Worm (Caenorhabditis elegans) whole organism, midembryonic: ENCODE data around the gene ubxn-4.

ENCODE experiments used
- T22C8.4 ChIP-seq: fragments of 200-800 bp; sonication (Bioruptor generic); IDR thresholded peaks from 2 replicates; pipeline ENCODE4 v1.3.6; 2022; ENCODE audit warnings: missing genetic modification characterization, missing compliant biosample characterization
- cog-1 ChIP-seq: sonication (generic microtip); optimal IDR thresholded peaks from 2 replicates; lab custom pipeline; 2016; ENCODE audit warnings: missing genetic modification characterization, missing compliant biosample characterization
- flt-1 ChIP-seq: fragments of 200-800 bp; sonication (Bioruptor generic); IDR thresholded peaks from 2 replicates; pipeline ENCODE4 v1.3.6; 2022; ENCODE audit warnings: missing genetic modification characterization, missing compliant biosample characterization
- klf-2 ChIP-seq: fragments of 200-800 bp; sonication (Bioruptor generic); conservative IDR thresholded peaks from 2 replicates; pipeline ENCODE4 v1.3.6; 2022; ENCODE audit warnings: missing genetic modification reagents, missing genetic modification characterization, missing compliant biosample characterization
- med-1 ChIP-seq: sonication (generic microtip); optimal IDR thresholded peaks from 2 replicates; lab custom pipeline; 2017; ENCODE audit warnings: missing genetic modification characterization, mild to moderate bottlenecking, missing compliant biosample characterization, antibody characterized with exemption, missing genetic modification reagents; ENCODE audit not compliant: insufficient read depth
- ref-1 ChIP-seq: fragments of 200-800 bp; sonication (Bioruptor generic); conservative IDR thresholded peaks from 2 replicates; pipeline ENCODE4 v1.3.6; 2022; ENCODE audit warnings: missing genetic modification reagents, missing genetic modification characterization, missing compliant biosample characterization
- tab-1 ChIP-seq: fragments of 200-800 bp; sonication (Bioruptor generic); IDR thresholded peaks from 2 replicates; pipeline ENCODE4 v1.3.6; 2022; ENCODE audit warnings: missing genetic modification characterization, missing compliant biosample characterization
- ztf-23 ChIP-seq: fragments of 200-800 bp; sonication (Bioruptor generic); IDR thresholded peaks from 2 replicates; pipeline ENCODE4 v1.3.6; 2022; ENCODE audit warnings: missing genetic modification reagents, missing genetic modification characterization, missing compliant biosample characterization
- ztf-29 ChIP-seq: fragments of 200-800 bp; sonication (Bioruptor generic); IDR thresholded peaks from 2 replicates; pipeline ENCODE4 v1.3.6; 2022; ENCODE audit warnings: missing genetic modification reagents, missing genetic modification characterization, missing compliant biosample characterization

The ubxn-4 gene

DNA sequence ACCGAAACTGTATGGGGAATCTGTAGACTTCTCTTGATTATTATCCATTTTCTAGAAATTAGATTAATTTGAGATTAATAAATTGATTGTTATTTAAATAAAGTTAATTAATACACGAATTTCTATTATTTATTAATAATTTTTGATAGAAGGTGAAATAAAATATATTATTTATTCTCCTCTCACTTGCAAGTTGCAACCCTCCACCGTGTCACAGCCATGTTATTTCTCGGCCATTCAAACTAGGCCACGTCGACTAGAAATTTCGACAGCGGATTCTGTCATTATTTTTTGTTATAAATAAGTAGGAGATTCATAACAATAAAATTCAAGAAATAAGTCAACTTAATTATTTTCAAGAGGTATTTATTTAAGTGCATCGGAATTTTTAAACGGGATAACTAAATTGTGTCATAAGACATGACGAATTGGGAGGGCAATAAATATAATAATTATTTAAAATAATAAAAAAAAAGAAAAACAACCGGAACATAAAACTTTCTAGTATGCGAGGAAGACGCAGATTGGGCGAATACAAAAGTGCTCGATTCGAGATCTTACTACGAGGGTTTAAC, 38.3 kb upstream of the ubxn-4 start, which contains the start of gene ufbp-1:
ufbp-1 (minus strand) TSS at position 51 of the 575 bp plus-strand sequence.
- TF ChIP-seq med-1 (GFP tag; lab: Kevin White, UChicago) (no peak), flt-1 (0 out of 2 replicates have a peak, but pooled peaks have one; percentile 23)

DNA sequence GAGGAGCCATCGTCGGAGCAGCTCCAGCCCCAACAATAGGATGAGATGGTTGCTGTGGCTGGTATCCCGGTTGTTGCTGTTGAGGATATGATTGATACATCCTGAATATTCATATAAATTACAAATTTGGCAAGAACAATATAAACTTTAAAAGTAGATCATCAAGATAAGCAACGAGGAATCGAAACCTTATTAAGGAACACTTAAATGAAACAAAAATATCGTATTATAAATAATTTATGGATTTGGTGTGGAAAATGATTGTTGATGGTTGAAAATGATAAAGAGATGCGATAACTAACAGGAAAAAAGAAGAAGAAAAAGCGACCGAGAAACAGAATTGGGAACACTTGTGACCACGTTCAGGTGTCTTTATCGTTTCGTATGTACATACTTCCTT, 34.0 kb upstream of the ubxn-4 start, which contains the start of gene pqn-96:
pqn-96 (minus strand) TSS at position 101 of the 400 bp plus-strand sequence.
- TF ChIP-seq flt-1 (no peak), ztf-23 (GFP tag; lab: Robert Waterston, UW) (no peak), med-1 (GFP tag; lab: Kevin White, UChicago) (no peak), T22C8.4 (GFP tag; lab: Robert Waterston, UW) (no peak), tab-1 (GFP tag; lab: Robert Waterston, UW) (no peak), ztf-29 (GFP tag; lab: Robert Waterston, UW) (no peak), ref-1 (no peak), cog-1 (no peak), klf-2 (no peak)

DNA sequence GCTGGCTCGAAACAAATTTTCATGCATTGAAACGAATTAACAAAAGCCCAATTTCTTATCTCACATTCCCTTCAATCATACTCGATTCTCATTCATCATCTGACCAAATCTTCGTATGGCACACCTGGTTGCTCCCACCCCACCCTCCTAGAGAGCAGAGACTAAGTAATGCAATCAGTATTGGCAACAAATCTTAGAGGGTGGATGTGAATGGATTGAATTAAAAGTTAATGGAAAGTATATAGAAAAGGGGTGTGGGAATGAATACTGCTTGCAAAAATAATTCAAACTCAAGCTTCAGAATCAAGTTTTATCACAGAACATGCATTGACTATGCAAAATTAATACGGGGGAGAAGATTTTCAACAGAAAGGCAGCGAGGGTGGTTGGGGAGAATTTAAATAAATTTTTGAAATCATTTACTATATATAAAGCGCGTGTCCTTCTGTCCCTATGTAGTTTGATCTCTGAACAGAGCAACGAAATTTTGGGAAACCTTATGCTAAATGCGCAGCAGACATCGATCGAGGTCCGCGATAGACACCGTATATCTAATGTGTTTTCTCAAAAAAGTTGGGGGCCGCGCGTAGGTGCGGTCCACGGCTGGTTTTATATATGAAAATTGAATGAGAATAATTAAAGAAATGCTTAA, 32.5 kb upstream of the ubxn-4 start:
- TF ChIP-seq med-1 (GFP tag; lab: Kevin White, UChicago) (no peak), T22C8.4 (GFP tag; lab: Robert Waterston, UW) (no peak), tab-1 (GFP tag; lab: Robert Waterston, UW) (no peak), klf-2 (no peak), ztf-23 (GFP tag; lab: Robert Waterston, UW) (no peak), ztf-29 (GFP tag; lab: Robert Waterston, UW) (no peak), ref-1 (no peak), flt-1 (no peak), cog-1 (no peak)

DNA sequence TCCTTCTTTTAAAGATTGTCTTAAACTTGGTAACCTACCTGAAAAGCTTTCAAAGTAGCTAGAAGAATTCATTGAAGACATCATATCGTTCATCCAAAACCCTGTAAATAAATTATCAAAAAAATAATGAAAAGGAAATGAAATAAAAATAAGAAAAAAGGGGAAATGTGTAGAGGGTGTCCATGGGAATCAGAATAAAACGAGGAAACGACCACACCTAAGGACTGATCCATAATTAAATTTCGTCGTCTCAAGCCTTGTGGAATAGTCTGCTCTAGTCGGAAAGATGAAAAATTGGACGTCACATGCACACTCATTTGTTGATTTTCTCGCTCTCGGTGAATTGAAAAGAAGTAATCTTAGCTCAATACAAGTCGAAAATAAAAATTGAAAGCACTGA, 29.7 kb upstream of the ubxn-4 start, which contains the start of gene ZK1236.9:
ZK1236.9 (minus strand) TSS at position 101 of the 400 bp plus-strand sequence.
- no peak for TF ChIP-seq med-1 (GFP tag; lab: Kevin White, UChicago)
- TF ChIP-seq cog-1 = no peak
- TF ChIP-seq tab-1 (GFP tag; lab: Robert Waterston, UW) = no peak
- no peak for TF ChIP-seq T22C8.4 (GFP tag; lab: Robert Waterston, UW)
- no peak for TF ChIP-seq klf-2
- TF ChIP-seq ref-1 = no peak
- TF ChIP-seq flt-1 = no peak
- TF ChIP-seq ztf-23 (GFP tag; lab: Robert Waterston, UW) = no peak
- no peak for TF ChIP-seq ztf-29 (GFP tag; lab: Robert Waterston, UW)

DNA sequence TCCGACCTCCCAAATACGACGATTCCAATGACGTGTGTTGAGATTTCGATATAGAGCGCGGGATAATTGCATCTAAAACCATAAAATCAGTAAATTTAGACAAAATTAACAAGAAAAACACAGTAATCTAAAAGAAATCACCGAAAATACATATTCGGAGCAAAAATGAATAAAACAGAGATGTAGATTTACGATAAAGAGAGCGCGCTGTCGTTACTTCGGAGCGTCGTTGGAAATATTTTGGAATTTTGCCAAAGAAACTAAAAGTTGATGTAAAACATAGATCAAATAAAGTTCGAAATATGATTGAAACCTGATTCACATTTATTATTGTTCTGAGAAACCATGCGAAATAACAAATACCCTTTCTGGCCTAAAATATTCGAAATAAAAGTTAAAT, 26.8 kb upstream of the ubxn-4 start, which contains the start of gene ZK1236.5:
ZK1236.5 (minus strand) TSS at position 72 of the 400 bp plus-strand sequence.
- TF ChIP-seq tab-1 (GFP tag; lab: Robert Waterston, UW) = no peak
- TF ChIP-seq ref-1 = no peak

DNA sequence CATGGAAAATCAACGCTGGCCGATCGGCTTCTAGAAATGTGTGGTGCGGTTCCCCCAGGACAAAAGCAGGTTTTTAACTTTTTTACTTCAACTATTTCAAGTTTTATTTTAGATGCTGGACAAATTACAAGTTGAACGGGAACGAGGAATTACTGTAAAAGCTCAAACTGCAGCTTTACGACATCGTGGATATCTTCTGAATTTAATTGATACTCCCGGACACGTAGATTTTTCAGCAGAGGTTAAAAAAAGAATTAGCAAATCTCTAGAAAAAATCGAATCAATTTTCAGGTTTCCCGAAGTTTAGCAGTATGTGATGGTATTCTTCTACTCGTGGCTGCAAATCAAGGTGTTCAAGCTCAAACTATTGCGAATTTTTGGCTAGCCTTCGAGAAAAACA, 24.1 kb upstream of the ubxn-4 start:
- TF ChIP-seq ref-1 (no peak), ztf-29 (GFP tag; lab: Robert Waterston, UW) (no peak), flt-1 (no peak), ztf-23 (GFP tag; lab: Robert Waterston, UW) (no peak), tab-1 (GFP tag; lab: Robert Waterston, UW) (no peak), cog-1 (no peak)

DNA sequence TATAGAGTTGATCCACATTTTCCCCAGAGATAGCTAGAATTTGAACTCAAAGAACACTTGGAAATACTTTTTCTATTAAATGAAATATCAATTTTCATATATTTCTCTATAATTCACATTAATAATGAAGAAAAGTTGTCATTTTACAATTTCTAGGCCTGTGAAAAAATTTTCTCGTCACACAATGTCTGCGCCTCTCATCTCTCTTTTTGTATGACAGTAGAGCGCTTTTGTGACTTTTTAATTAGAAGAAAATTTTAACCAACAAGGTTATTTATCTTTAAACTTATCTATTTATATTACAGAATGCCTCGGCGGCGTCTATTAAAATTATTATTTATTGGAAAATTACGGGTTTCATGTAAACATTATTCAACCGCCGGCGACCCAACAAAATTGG, 23.7 kb upstream of the ubxn-4 start, which contains the start of gene ZK1236.1:
ZK1236.1 (plus strand) TSS at position 263 of the 400 bp plus-strand sequence.
- TF ChIP-seq ztf-23 (GFP tag; lab: Robert Waterston, UW) (no peak), T22C8.4 (GFP tag; lab: Robert Waterston, UW) (no peak), ztf-29 (GFP tag; lab: Robert Waterston, UW) (no peak), cog-1 (no peak), flt-1 (no peak), ref-1 (no peak), med-1 (GFP tag; lab: Kevin White, UChicago) (no peak), klf-2 (no peak), tab-1 (GFP tag; lab: Robert Waterston, UW) (no peak)

DNA sequence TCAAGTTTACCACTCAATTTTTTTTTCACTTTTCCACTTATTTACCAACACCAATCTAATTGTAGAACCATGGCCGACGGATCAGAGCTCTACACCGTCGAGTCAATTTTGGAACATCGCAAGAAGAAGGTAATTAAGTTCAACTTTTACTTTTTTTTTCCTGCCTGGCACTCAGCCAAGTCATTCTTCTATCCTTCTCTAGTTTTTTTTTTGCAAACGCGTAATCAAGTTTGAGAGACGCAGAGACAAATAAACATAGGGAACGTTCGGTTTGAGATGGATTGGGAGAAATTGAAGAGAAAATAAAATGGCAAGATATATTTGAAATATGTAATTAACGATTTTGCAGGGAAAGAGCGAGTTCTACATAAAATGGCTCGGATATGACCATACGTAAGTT, 20.9 kb upstream of the ubxn-4 start, which contains the start of gene cec-1:
cec-1 (plus strand) TSS at position 63 of the 400 bp plus-strand sequence.
- TF ChIP-seq klf-2 (no peak), ref-1 (no peak), T22C8.4 (GFP tag; lab: Robert Waterston, UW) (no peak), med-1 (GFP tag; lab: Kevin White, UChicago) (no peak), tab-1 (GFP tag; lab: Robert Waterston, UW) (no peak), flt-1 (no peak), ztf-29 (GFP tag; lab: Robert Waterston, UW) (no peak), cog-1 (no peak), ztf-23 (GFP tag; lab: Robert Waterston, UW) (no peak)

DNA sequence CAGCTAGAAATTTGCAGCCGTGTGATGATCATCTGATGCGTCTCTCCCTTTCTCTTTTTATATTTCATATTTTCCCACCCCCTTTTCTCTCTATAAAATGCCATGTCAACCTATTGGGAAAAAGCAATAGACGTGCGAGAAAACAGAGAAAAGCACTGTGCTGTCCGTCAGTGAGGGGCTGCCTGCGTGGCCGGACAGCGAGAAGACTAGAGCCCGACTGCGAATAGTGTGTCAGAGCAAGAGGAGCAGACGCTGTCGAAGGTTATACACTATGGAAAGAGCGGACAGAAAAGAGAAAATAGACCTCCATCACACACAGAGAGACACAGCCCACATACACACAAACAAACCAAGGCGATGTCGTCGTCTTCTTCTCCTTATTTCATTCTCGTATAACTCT, 19.7 kb upstream of the ubxn-4 start:
- TF ChIP-seq ztf-23 (GFP tag; lab: Robert Waterston, UW) (peak; percentile 40; the same call in 1 of the 2 replicates), ref-1 (no peak), T22C8.4 (GFP tag; lab: Robert Waterston, UW) (no peak), klf-2 (no peak), ztf-29 (GFP tag; lab: Robert Waterston, UW) (peak; percentile 59; the same call in 1 of the 2 replicates), med-1 (GFP tag; lab: Kevin White, UChicago) (no peak), tab-1 (GFP tag; lab: Robert Waterston, UW) (no peak), flt-1 (no peak), cog-1 (peak; percentile 62)

DNA sequence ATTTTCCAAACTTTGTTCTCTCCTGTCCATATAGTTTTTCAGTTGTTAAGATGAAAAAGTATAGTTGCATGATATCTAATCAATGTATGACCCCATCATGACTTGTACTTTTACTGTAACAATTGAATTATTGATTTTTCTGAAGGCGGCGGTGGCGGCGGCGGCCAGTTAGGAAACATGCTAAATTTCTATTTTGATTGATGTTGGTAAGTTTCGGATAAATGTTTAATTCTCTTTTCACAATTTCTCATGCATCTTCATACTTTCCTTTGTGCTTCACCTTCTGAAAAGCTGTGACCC, 12.6 kb upstream of the ubxn-4 start, which contains the start of gene sor-1:
sor-1 (plus strand) TSS at position 201 of the 300 bp plus-strand sequence.
- peak; percentile 62; the same call in 1 of the 2 replicates for TF ChIP-seq T22C8.4 (GFP tag; lab: Robert Waterston, UW)
- TF ChIP-seq ref-1 = no peak
